Worm (Caenorhabditis elegans) whole organism, L2 larva: Measurements from ENCODE around the gene lact-5.

ENCODE experiments used
- lin-13 ChIP-seq: fragments of 150-350 bp; optimal IDR thresholded peaks from 2 replicates; lab custom pipeline; 2014; ENCODE audit warnings: missing biosample characterization, missing genetic modification reagents, missing genetic modification characterization
- snpc-4 ChIP-seq: fragments of 150-350 bp; optimal IDR thresholded peaks from 2 replicates; lab custom pipeline; 2014; ENCODE audit warnings: missing biosample characterization, missing genetic modification characterization

- no peak for TF ChIP-seq lin-13 (GFP tag; lab: Kevin White, UChicago)
- no peak for TF ChIP-seq snpc-4 (tag; lab: Kevin White, UChicago)
Measured at ce11 chrII:4867476-4867875, 45.9 kb upstream of the lact-5 start, which contains the start of gene col-17.
